Fruit fly (Drosophila melanogaster): ENCODE data around the gene CG33783.
A peak's percentile ranks its signal among the peaks of the same experiment; 100 is the strongest.

CG33783 gene

DNA sequence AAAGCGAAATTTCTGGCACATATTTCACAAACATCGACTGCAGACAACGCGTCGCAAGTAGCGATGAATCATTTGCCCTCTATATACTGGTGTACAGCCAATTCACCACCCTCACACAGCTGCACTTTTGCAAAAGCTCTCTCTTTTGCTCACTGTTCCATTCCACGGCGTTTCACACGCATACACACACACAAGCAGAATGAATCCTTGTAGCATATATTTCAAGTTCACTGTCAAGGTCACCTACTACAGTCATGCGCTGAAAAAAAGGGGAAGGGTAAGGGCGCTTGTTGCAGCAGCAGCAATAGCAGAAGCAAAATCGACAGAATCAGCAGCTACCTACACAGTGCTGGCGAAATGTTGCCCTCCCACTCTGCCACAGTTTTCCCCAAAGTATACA, 14.1 kb downstream of the CG33783 start:
- TF ChIP-seq tgo (GFP tag; IDR thresholded peaks at IDR 0.05) (no peak; the same call in 2 of the 3 replicates), CG31441 (GFP tag; IDR thresholded peaks at IDR 0.05) (no peak), CG10267 (tag; optimal IDR thresholded peaks at IDR 0.05) (no peak), pfk (GFP tag; optimal IDR thresholded peaks at IDR 0.05) (peak; percentile 86), CG13296 (GFP tag; optimal IDR thresholded peaks at IDR 0.05) (no peak), Trl (optimal IDR thresholded peaks at IDR 0.05) (peak; percentile 6 to 20), Trl (GFP tag; optimal IDR thresholded peaks at IDR 0.05) (no peak), bab2 (GFP tag; optimal IDR thresholded peaks at IDR 0.05) (no peak), ewg (GFP tag; optimal IDR thresholded peaks at IDR 0.05) (peak; percentile 81), CG15696 (tag; optimal IDR thresholded peaks at IDR 0.05) (no peak), scrt (GFP tag; optimal IDR thresholded peaks at IDR 0.05) (peak; percentile 4), br (optimal IDR thresholded peaks at IDR 0.05) (no peak), ERR (GFP tag; optimal IDR thresholded peaks at IDR 0.05) (peak; percentile 55), luna (GFP tag; optimal IDR thresholded peaks at IDR 0.05) (no peak), Camta (GFP tag; optimal IDR thresholded peaks at IDR 0.05) (no peak), ttk (GFP tag; IDR thresholded peaks at IDR 0.05) (0 out of 2 replicates have a peak, but pooled peaks have one; percentile 20), bbx (GFP tag; IDR thresholded peaks at IDR 0.05; ENCODE audit: partially characterized antibody) (no peak), CG32767 (GFP tag; IDR thresholded peaks at IDR 0.05) (0 out of 2 replicates have a peak, but pooled peaks have one; percentile 33), row (GFP tag; IDR thresholded peaks at IDR 0.05) (0 out of 3 replicates have a peak, but pooled peaks have one; percentile 5), CG16813 (GFP tag; IDR thresholded peaks at IDR 0.05; ENCODE audit: partially characterized antibody) (no peak), cg (GFP tag; optimal IDR thresholded peaks at IDR 0.05) (peak; percentile 55), CG14667 (GFP tag; IDR thresholded peaks at IDR 0.05) (0 out of 2 replicates have a peak, but pooled peaks have one; percentile 6), crc (GFP tag; optimal IDR thresholded peaks at IDR 0.05) (no peak), Sox100B (GFP tag; optimal IDR thresholded peaks at IDR 0.05) (no peak), sqz (GFP tag; optimal IDR thresholded peaks at IDR 0.05) (no peak), CG16779 (GFP tag; IDR thresholded peaks at IDR 0.05) (no peak), Antp (GFP tag; optimal IDR thresholded peaks at IDR 0.05) (no peak), CG6683 (GFP tag; optimal IDR thresholded peaks at IDR 0.05) (no peak), HLHmδ (GFP tag; optimal IDR thresholded peaks at IDR 0.05) (no peak), NfI (GFP tag; optimal IDR thresholded peaks at IDR 0.05) (no peak), hbn (GFP tag; IDR thresholded peaks at IDR 0.05; ENCODE audit: partially characterized antibody) (no peak), CG3847 (GFP tag; IDR thresholded peaks at IDR 0.05) (no peak), chinmo (GFP tag; IDR thresholded peaks at IDR 0.05; ENCODE audit: partially characterized antibody) (peak; percentile 69; the same call in 1 of the 4 replicates), CG10321 (GFP tag; IDR thresholded peaks at IDR 0.05) (no peak), CG12236 (GFP tag; optimal IDR thresholded peaks at IDR 0.05) (no peak), CG18764 (GFP tag; optimal IDR thresholded peaks at IDR 0.05) (no peak), CrebB (tag; optimal IDR thresholded peaks at IDR 0.05) (no peak), Hsf (GFP tag; optimal IDR thresholded peaks at IDR 0.05) (no peak), ftz-f1 (GFP tag; optimal IDR thresholded peaks at IDR 0.05) (peak; percentile 85)

- TF ChIP-seq vvl (GFP tag; IDR thresholded peaks at IDR 0.05) (no peak), zfh2 (GFP tag; optimal IDR thresholded peaks at IDR 0.05) (no peak), fd3F (GFP tag; optimal IDR thresholded peaks at IDR 0.05) (no peak), gem (tag; optimal IDR thresholded peaks at IDR 0.05) (no peak), Ada2b (GFP tag; IDR thresholded peaks at IDR 0.05) (no peak), row (GFP tag; IDR thresholded peaks at IDR 0.05) (peak; percentile 39; the same call in 1 of the 3 replicates), Ets65A (GFP tag) (peak; percentile 75), Med (GFP tag) (peak; percentile 67), CG9215 (GFP tag; IDR thresholded peaks at IDR 0.05) (no peak), cg (GFP tag; optimal IDR thresholded peaks at IDR 0.05) (peak; percentile 36), sens (GFP tag) (peak; percentile 75), CoRest (tag; optimal IDR thresholded peaks at IDR 0.05) (no peak), Sox102F (GFP tag; optimal IDR thresholded peaks at IDR 0.05) (no peak), Side (GFP tag; optimal IDR thresholded peaks at IDR 0.05) (no peak), Bdp1 (GFP tag; optimal IDR thresholded peaks at IDR 0.05) (no peak), pfk (GFP tag; optimal IDR thresholded peaks at IDR 0.05) (no peak), gro (GFP tag; optimal IDR thresholded peaks at IDR 0.05) (no peak)
Measured at dm6 chr3R:10081469-10082111, 15.0 kb downstream of the CG33783 start.
